Fruit fly (Drosophila melanogaster): Measurements from ENCODE around the gene pch2.

DNA sequence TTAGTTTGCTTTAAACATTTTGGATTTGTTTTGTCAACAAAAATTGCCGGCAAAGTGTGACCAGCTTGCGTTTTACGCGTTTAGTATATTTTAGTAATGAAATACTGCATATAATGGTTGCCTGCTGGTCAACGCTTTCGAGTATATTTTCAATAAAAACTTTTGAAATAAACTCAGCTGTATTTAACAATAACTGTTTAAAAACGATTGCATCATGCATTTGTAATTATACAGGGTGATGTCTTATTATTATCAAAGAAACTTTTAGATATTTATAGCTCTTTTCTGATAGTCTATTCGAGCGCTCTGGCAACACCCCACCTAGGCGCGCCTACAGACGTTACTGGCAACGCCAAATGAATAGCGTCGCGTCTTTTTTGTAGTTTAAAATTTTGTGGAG, 2.2 kb upstream of the pch2 start, which contains the start of gene Cenp-C:
- no peak for TF ChIP-seq CG43689 (GFP tag; IDR thresholded peaks at IDR 0.05)
- peak; percentile 81 for TF ChIP-seq CG3847 (GFP tag; IDR thresholded peaks at IDR 0.05)
- no peak for TF ChIP-seq prd (optimal IDR thresholded peaks at IDR 0.05)
- TF ChIP-seq prd (GFP tag; IDR thresholded peaks at IDR 0.05), result peak; percentile 47; the same call in 2 of the 3 replicates
- peak; percentile 84 for TF ChIP-seq Sin3A (optimal IDR thresholded peaks at IDR 0.05)
- TF ChIP-seq ase (GFP tag; IDR thresholded peaks at IDR 0.05), result no peak
- TF ChIP-seq CG17361 (GFP tag; IDR thresholded peaks at IDR 0.05), result no peak

Data from whole organism, embryonic.